Fruit fly (Drosophila melanogaster) whole organism, wandering third instar larva: ENCODE measurements around the gene CG42659.

Experiments used
- CG32264 ChIP-seq: fragments of 200-800 bp; sonication (Bioruptor generic); optimal IDR thresholded peaks from 2 replicates; lab custom pipeline; 2016; ENCODE audit warnings: missing biosample characterization, missing genetic modification characterization
- CG9705 ChIP-seq: fragments of 200-800 bp; sonication (Bioruptor generic); optimal IDR thresholded peaks from 2 replicates; lab custom pipeline; 2018; ENCODE audit warnings: missing biosample characterization, mild to moderate bottlenecking, missing genetic modification characterization
- CrebA ChIP-seq: fragments of 200-800 bp; sonication (Bioruptor generic); optimal IDR thresholded peaks from 2 replicates; lab custom pipeline; 2016; ENCODE audit warnings: missing biosample characterization, mild to moderate bottlenecking, missing genetic modification characterization, borderline replicate concordance
- Dfd ChIP-seq: fragments of >200 bp; optimal IDR thresholded peaks from 2 replicates; lab custom pipeline; 2017; ENCODE audit warnings: missing biosample characterization, missing genetic modification characterization
- Dif ChIP-seq: fragments of 200-275, 200-300 bp; sonication (Bioruptor generic); optimal IDR thresholded peaks from 2 replicates; lab custom pipeline; 2018; ENCODE audit warnings: missing biosample characterization, missing genetic modification characterization; ENCODE audit not compliant: partially characterized antibody
- HLH106 ChIP-seq: fragments of 200-800 bp; optimal IDR thresholded peaks from 3 replicates; lab custom pipeline; 2019; ENCODE audit warnings: missing biosample characterization, mild to moderate bottlenecking, missing genetic modification characterization, moderate library complexity
- Hr78 ChIP-seq: fragments of >200 bp; optimal IDR thresholded peaks from 2 replicates; lab custom pipeline; 2017; ENCODE audit warnings: missing biosample characterization, missing genetic modification characterization
- Hr83 ChIP-seq: fragments of 200-300 bp; sonication (Bioruptor generic); optimal IDR thresholded peaks from 2 replicates; lab custom pipeline; 2016; ENCODE audit warnings: missing biosample characterization, mild to moderate bottlenecking, missing genetic modification characterization, moderate library complexity; ENCODE audit not compliant: poor library complexity, severe bottlenecking
- Mio ChIP-seq: sonication (Bioruptor generic); optimal IDR thresholded peaks from 2 replicates; lab custom pipeline; 2016; ENCODE audit warnings: missing biosample characterization, missing genetic modification characterization
- Myc ChIP-seq: fragments of >200 bp; optimal IDR thresholded peaks from 2 replicates; lab custom pipeline; 2017
- N ChIP-seq: fragments of >200 bp; optimal IDR thresholded peaks from 2 replicates; lab custom pipeline; 2018; ENCODE audit warnings: missing biosample characterization, missing external identifiers, missing genetic modification characterization
- OdsH ChIP-seq: fragments of 200-800 bp; sonication (Bioruptor generic); optimal IDR thresholded peaks from 2 replicates; lab custom pipeline; 2016; ENCODE audit warnings: missing biosample characterization, mild to moderate bottlenecking, missing genetic modification characterization
- Rel ChIP-seq, 2 experiments: fragments of 200-800 bp; sonication (Bioruptor generic) in 1 of 2; optimal IDR thresholded peaks; 2 replicates in 1 of 2; 3 replicates in 1 of 2; lab custom pipeline; 2016 to 2019; ENCODE audit warnings: mild to moderate bottlenecking in 2 of 2, missing biosample characterization in 2 of 2, missing genetic modification characterization in 2 of 2, moderate library complexity in 1 of 2
- Sp1 ChIP-seq: fragments of 200-800 bp; sonication (Bioruptor generic); optimal IDR thresholded peaks from 3 replicates; lab custom pipeline; 2019; ENCODE audit warnings: missing biosample characterization, mild to moderate bottlenecking, missing genetic modification characterization, moderate library complexity
- Vsx2 ChIP-seq: fragments of 200-300, 225-300 bp; sonication (Bioruptor generic); optimal IDR thresholded peaks from 2 replicates; lab custom pipeline; 2018; ENCODE audit warnings: missing biosample characterization, missing genetic modification characterization; ENCODE audit not compliant: partially characterized antibody
- brk ChIP-seq: fragments of 200-800 bp; sonication (Bioruptor generic); optimal IDR thresholded peaks from 2 replicates; lab custom pipeline; 2016; ENCODE audit warnings: missing biosample characterization, mild to moderate bottlenecking, missing genetic modification characterization
- dl ChIP-seq, 2 experiments: fragments of 175-275, 200-275 bp in 1 of 2; fragments of 200-275 bp in 1 of 2; sonication (Bioruptor generic); optimal IDR thresholded peaks; lab custom pipeline; 2018; ENCODE audit warnings: mild to moderate bottlenecking in 2 of 2, missing biosample characterization in 2 of 2, missing genetic modification characterization in 2 of 2, moderate library complexity in 2 of 2; ENCODE audit not compliant: partially characterized antibody in 2 of 2, insufficient read depth in 1 of 2
- dmrt93B ChIP-seq: fragments of 200-800 bp; sonication (Bioruptor generic); optimal IDR thresholded peaks from 2 replicates; lab custom pipeline; 2018; ENCODE audit warnings: missing biosample characterization, mild to moderate bottlenecking, missing genetic modification characterization
- ey ChIP-seq: fragments of 200-800 bp; sonication (Bioruptor generic); optimal IDR thresholded peaks from 2 replicates; lab custom pipeline; 2016; ENCODE audit warnings: missing biosample characterization, missing genetic modification characterization
- foxo ChIP-seq, 2 experiments: fragments of 200-800 bp; sonication (Bioruptor generic); optimal IDR thresholded peaks; 2 replicates in 1 of 2; 3 replicates in 1 of 2; lab custom pipeline; 2016 to 2017; ENCODE audit warnings: missing biosample characterization in 2 of 2, missing genetic modification characterization in 2 of 2
- fru ChIP-seq: fragments of 200-800 bp; sonication (Bioruptor generic); optimal IDR thresholded peaks from 3 replicates; lab custom pipeline; 2016; ENCODE audit warnings: missing biosample characterization, mild to moderate bottlenecking, missing genetic modification characterization
- h ChIP-seq: fragments of 200-800 bp; sonication (Bioruptor generic); optimal IDR thresholded peaks from 3 replicates; lab custom pipeline; 2016; ENCODE audit warnings: missing biosample characterization, mild to moderate bottlenecking, missing genetic modification characterization
- jim ChIP-seq: fragments of 175-275, 200-325 bp; sonication (Bioruptor generic); optimal IDR thresholded peaks from 2 replicates; lab custom pipeline; 2016; ENCODE audit warnings: missing biosample characterization, mild to moderate bottlenecking, missing genetic modification characterization
- lola ChIP-seq: fragments of >200 bp; optimal IDR thresholded peaks from 2 replicates; lab custom pipeline; 2017; ENCODE audit warnings: missing biosample characterization, missing genetic modification characterization
- pan ChIP-seq: fragments of >200 bp; optimal IDR thresholded peaks from 2 replicates; lab custom pipeline; 2017
- psq ChIP-seq: fragments of 200-800 bp; sonication (Bioruptor generic); optimal IDR thresholded peaks from 3 replicates; lab custom pipeline; 2017; ENCODE audit warnings: missing biosample characterization, mild to moderate bottlenecking, missing genetic modification characterization, moderate library complexity
- rgr ChIP-seq: fragments of 200-800 bp; sonication (Bioruptor generic); optimal IDR thresholded peaks from 3 replicates; lab custom pipeline; 2016; ENCODE audit warnings: missing biosample characterization, mild to moderate bottlenecking, missing genetic modification characterization
- sage ChIP-seq: fragments of 200-800 bp; sonication (Bioruptor generic); optimal IDR thresholded peaks from 2 replicates; lab custom pipeline; 2016; ENCODE audit warnings: missing biosample characterization, mild to moderate bottlenecking, missing genetic modification characterization
- sv ChIP-seq: fragments of 200-800 bp; sonication (Bioruptor generic); optimal IDR thresholded peaks from 3 replicates; lab custom pipeline; 2016; ENCODE audit warnings: missing biosample characterization, missing genetic modification characterization
- tai ChIP-seq: sonication (Bioruptor generic); optimal IDR thresholded peaks from 2 replicates; lab custom pipeline; 2016; ENCODE audit warnings: missing biosample characterization, missing genetic modification characterization
- usp ChIP-seq: fragments of >200 bp; optimal IDR thresholded peaks from 2 replicates; lab custom pipeline; 2017; ENCODE audit warnings: missing biosample characterization, missing genetic modification characterization

Gene CG42659

dm6 chr2L:18007060-18007459, at the start of gene CG42659:
Gene CG42659 (plus strand): TSS chr2L:18007360.
- TF ChIP-seq rgr (GFP tag; lab: Kevin White, UChicago) (no peak), lola (GFP tag; lab: Kevin White, UChicago) (no peak), dl (GFP tag; optimal IDR thresholded peaks at IDR 0.05; lab: Kevin White, UChicago; ENCODE audit: insufficient read depth in 1 of 2, partially characterized antibody in 2 of 2) (no peak), h (GFP tag; lab: Kevin White, UChicago) (no peak), Sp1 (GFP tag; lab: Kevin White, UChicago) (no peak), dmrt93B (GFP tag; lab: Kevin White, UChicago) (no peak), Mio (GFP tag; lab: Kevin White, UChicago) (no peak), pan (lab: Kevin White, UChicago) (no peak), jim (GFP tag; lab: Kevin White, UChicago) (no peak), brk (GFP tag; lab: Kevin White, UChicago) (no peak), sv (GFP tag; lab: Kevin White, UChicago) (no peak), CrebA (GFP tag; lab: Kevin White, UChicago) (no peak), Vsx2 (GFP tag; lab: Kevin White, UChicago) (no peak), Hr83 (GFP tag; lab: Kevin White, UChicago) (no peak), Myc (lab: Kevin White, UChicago) (no peak), CG9705 (GFP tag; lab: Kevin White, UChicago) (no peak), Dif (GFP tag; lab: Kevin White, UChicago) (no peak), Hr78 (GFP tag; lab: Kevin White, UChicago) (no peak)

DNA sequence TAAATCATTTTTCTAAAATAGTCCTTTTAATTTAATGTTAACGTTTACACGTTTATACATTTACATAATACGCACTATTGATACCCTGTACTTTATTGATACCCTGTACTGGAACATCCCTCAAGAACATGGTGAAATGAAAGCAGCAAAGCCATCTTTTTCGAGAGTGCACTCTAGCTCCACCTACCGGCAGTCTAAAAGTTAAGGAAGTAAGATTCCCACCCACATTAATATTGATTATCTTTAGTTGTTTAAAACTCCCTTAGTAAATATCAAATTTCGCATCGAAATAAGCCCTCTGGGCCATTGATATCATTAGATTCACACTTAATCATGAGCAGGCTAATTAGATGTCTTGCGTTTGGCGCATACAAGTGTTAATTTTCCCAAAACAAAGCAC, 48.9 kb upstream of the CG42659 start:
- TF ChIP-seq pan (lab: Kevin White, UChicago), result no peak
- TF ChIP-seq OdsH, result no peak
- TF ChIP-seq Rel (GFP tag; optimal IDR thresholded peaks at IDR 0.05; lab: Kevin White, UChicago), result no peak
- TF ChIP-seq Rel (tag; optimal IDR thresholded peaks at IDR 0.05; lab: Kevin White, UChicago), result no peak
- TF ChIP-seq dmrt93B (GFP tag; lab: Kevin White, UChicago), result no peak
- TF ChIP-seq Mio (GFP tag; lab: Kevin White, UChicago), result no peak
- no peak for TF ChIP-seq ey (GFP tag; lab: Kevin White, UChicago)
- TF ChIP-seq Dfd (GFP tag; lab: Kevin White, UChicago), result no peak
- no peak for TF ChIP-seq sage (GFP tag; lab: Kevin White, UChicago)
- no peak for TF ChIP-seq h (GFP tag; lab: Kevin White, UChicago)
- TF ChIP-seq Hr78 (GFP tag; lab: Kevin White, UChicago), result no peak
- no peak for TF ChIP-seq Vsx2 (GFP tag; lab: Kevin White, UChicago)
- TF ChIP-seq psq, result no peak
- TF ChIP-seq tai (GFP tag; lab: Kevin White, UChicago), result no peak
- TF ChIP-seq CG32264 (GFP tag; lab: Kevin White, UChicago), result no peak
- TF ChIP-seq jim (GFP tag; lab: Kevin White, UChicago), result no peak
- TF ChIP-seq, all 38 proteins: peak for 0

DNA sequence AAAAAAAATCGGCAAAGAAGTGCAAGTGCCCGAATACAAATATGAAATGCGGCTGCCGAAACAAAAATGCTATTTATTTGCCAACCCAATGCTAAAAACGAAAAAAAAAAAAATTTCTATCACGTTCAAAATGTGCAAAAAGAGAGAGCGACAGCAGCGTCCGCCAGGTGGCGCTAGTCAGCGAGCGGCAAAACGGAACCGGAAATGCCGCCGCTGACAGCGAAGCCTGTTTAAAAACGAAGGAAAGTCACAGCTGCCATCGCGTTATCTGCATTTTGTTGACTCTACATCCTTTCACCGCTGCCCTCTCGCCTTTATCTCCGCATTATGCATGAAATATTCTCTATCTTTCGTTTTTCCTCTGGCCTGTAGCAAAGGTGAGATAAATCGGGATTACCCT, 46.9 kb upstream of the CG42659 start:
- TF ChIP-seq N (GFP tag; lab: Kevin White, UChicago) (no peak), foxo (GFP tag; optimal IDR thresholded peaks at IDR 0.05; lab: Kevin White, UChicago) (no peak), usp (GFP tag; lab: Kevin White, UChicago) (no peak), h (GFP tag; lab: Kevin White, UChicago) (no peak), dl (GFP tag; optimal IDR thresholded peaks at IDR 0.05; lab: Kevin White, UChicago; ENCODE audit: insufficient read depth in 1 of 2, partially characterized antibody in 2 of 2) (no peak), HLH106 (tag; lab: Kevin White, UChicago) (no peak), psq (no peak)

DNA sequence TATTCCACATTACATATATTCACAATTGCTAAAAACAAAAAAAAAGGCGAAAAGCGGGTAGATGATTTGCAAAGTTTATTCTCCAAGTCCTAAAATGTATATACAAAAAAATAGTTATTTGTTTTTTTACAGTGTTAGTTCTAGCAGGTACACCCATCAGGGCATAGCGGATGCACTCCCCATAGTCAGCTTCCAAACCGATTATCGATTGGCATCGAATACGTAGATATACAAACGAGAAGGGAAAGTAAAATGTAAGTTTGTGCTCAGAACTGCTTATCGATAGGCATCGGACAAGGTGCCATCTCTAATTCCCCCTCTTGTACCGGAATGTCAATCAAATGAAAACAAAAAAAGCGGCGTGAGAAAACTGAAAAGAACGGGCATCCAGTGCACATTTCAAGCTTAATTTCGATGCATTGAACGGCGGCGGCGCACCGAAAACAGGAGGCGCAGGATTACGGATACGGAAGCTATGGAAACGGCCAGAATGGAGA, 44.0 kb upstream of the CG42659 start, which contains the start of gene CG5674:
CG5674 (plus strand) TSS at position 309 of the 497 bp plus-strand sequence.
- TF ChIP-seq lola (GFP tag; lab: Kevin White, UChicago) (no peak), sv (GFP tag; lab: Kevin White, UChicago) (peak; percentile 23), dmrt93B (GFP tag; lab: Kevin White, UChicago) (no peak), Hr83 (GFP tag; lab: Kevin White, UChicago) (peak; percentile 26), Sp1 (GFP tag; lab: Kevin White, UChicago) (no peak), jim (GFP tag; lab: Kevin White, UChicago) (peak; percentile 85), Myc (lab: Kevin White, UChicago) (peak; percentile 2), fru (GFP tag; lab: Kevin White, UChicago) (peak; percentile 26), rgr (GFP tag; lab: Kevin White, UChicago) (peak; percentile 32)
